Worm (Caenorhabditis elegans): Measurements from ENCODE around the gene Y97E10AR.2.
A peak's percentile ranks its signal among the peaks of the same experiment; 100 is the strongest.

The Y97E10AR.2 gene

DNA sequence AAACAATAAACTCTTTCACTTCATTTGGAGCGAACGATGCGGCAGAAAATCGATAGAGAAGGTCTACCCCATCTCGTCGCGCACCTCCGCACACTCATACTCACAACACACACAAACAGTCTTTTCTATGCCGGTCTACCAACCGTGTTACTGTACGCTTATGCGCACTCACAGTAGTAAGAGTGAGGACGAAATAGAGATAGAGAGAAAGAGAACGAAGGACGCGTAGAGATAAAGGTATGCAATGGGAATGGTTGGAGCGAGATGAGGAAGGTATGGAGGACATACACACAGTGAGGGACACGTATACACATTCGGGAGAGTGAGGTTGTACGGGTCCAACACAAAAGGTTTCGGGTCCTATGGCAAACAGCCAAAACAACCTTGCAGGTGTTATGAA, 17.2 kb upstream of the Y97E10AR.2 start:
- TF ChIP-seq F16B12.6 (tag; optimal IDR thresholded peaks at IDR 0.05) (peak; percentile 10), elt-3 (tag; optimal IDR thresholded peaks at IDR 0.05) (peak in 2 of 6 experiments; percentile 3 to 75), nhr-90 (tag; optimal IDR thresholded peaks at IDR 0.05; ENCODE audit: poor library complexity) (no peak), lin-15B (tag; optimal IDR thresholded peaks at IDR 0.05) (no peak), unc-98 (GFP tag; IDR thresholded peaks at IDR 0.05) (no peak), swsn-7 (tag; optimal IDR thresholded peaks at IDR 0.05) (no peak), lin-35 (GFP tag; optimal IDR thresholded peaks at IDR 0.05) (peak in 1 of 2 experiments; percentile 65), dpl-1 (GFP tag; optimal IDR thresholded peaks at IDR 0.05) (peak in 2 of 3 experiments; percentile 12 to 31), ceh-90 (tag; optimal IDR thresholded peaks at IDR 0.05) (no peak), nhr-85 (tag) (peak; percentile 79), mep-1 (tag; optimal IDR thresholded peaks at IDR 0.05) (peak; percentile 24), dsc-1 (tag; optimal IDR thresholded peaks at IDR 0.05) (no peak), C16A3.4 (tag; optimal IDR thresholded peaks at IDR 0.05) (peak; percentile 46), efl-1 (optimal IDR thresholded peaks at IDR 0.05) (peak; percentile 13 to 20), efl-1 (GFP tag; optimal IDR thresholded peaks at IDR 0.05 in 1 of 2) (peak in 1 of 2 experiments; percentile 93), snu-23 (GFP tag; optimal IDR thresholded peaks at IDR 0.05) (peak; percentile 56), mdl-1 (tag; optimal IDR thresholded peaks at IDR 0.05) (peak in 1 of 2 experiments; percentile 27), blmp-1 (tag; optimal IDR thresholded peaks at IDR 0.05) (peak; percentile 77), ceh-8 (GFP tag; optimal IDR thresholded peaks at IDR 0.05) (no peak), nhr-237 (tag; optimal IDR thresholded peaks at IDR 0.05) (no peak), lsy-2 (tag; optimal IDR thresholded peaks at IDR 0.05) (peak in 1 of 2 experiments; percentile 82), nhr-20 (tag; optimal IDR thresholded peaks at IDR 0.05) (peak; percentile 56), unc-62 (GFP tag; optimal IDR thresholded peaks at IDR 0.05) (no peak), nhr-12 (tag; optimal IDR thresholded peaks at IDR 0.05) (no peak), nhr-71 (tag; optimal IDR thresholded peaks at IDR 0.05) (peak; percentile 7), egl-27 (tag; optimal IDR thresholded peaks at IDR 0.05) (no peak), lin-14 (GFP tag; optimal IDR thresholded peaks at IDR 0.05) (peak; percentile 71)

DNA sequence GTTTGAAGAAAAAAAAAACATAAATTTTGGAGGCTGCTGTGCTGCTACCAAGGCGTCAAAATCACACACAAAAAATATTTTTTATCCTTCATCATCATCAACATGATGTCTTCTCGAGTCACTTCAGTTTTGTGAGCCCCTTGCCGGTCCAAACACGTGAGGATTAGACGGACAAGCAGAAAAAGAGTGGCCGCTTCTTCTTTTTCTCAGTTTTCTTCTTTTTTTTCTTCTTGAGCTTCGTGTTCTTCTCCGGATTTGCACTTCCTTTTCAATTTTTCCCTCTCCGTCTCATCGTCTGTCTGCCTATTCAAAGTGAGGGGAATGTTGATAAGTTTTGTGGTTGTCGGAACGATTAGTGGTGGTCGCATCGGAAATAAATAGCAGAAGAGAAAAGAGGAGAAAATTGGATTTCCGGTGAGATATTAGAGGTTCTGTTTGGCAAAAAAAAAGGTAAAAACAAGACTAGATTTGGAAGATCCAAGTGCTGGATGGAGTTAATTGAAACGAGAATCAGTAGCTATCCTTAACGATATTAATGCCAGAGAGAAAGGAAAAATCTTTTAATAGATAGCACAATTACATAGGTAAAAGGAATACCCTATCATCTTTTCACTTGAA, 15.5 kb upstream of the Y97E10AR.2 start:
- TF ChIP-seq ceh-82 (tag; optimal IDR thresholded peaks at IDR 0.05) (peak in 1 of 3 experiments; percentile 7), nhr-47 (tag; optimal IDR thresholded peaks at IDR 0.05) (peak; percentile 4), blmp-1 (tag; optimal IDR thresholded peaks at IDR 0.05) (peak; percentile 46), lsy-2 (tag; optimal IDR thresholded peaks at IDR 0.05) (peak; percentile 18 to 42), dsc-1 (tag; optimal IDR thresholded peaks at IDR 0.05) (peak; percentile 26), rnt-1 (tag; optimal IDR thresholded peaks at IDR 0.05) (peak; percentile 8), lin-39 (tag; optimal IDR thresholded peaks at IDR 0.05) (no peak), skn-1 (tag; optimal IDR thresholded peaks at IDR 0.05) (peak; percentile 18), nhr-71 (tag; optimal IDR thresholded peaks at IDR 0.05) (peak; percentile 24), fkh-8 (tag; optimal IDR thresholded peaks at IDR 0.05) (peak; percentile 10), mep-1 (tag; optimal IDR thresholded peaks at IDR 0.05) (peak; percentile 32), lin-14 (GFP tag; optimal IDR thresholded peaks at IDR 0.05) (peak; percentile 89), nhr-20 (tag; optimal IDR thresholded peaks at IDR 0.05) (no peak), fos-1 (tag; optimal IDR thresholded peaks at IDR 0.05) (no peak), dpl-1 (GFP tag; optimal IDR thresholded peaks at IDR 0.05) (peak in 1 of 3 experiments; percentile 1), fkh-10 (GFP tag; optimal IDR thresholded peaks at IDR 0.05) (peak; percentile 65), sup-37 (GFP tag; optimal IDR thresholded peaks at IDR 0.05) (no peak), lin-35 (GFP tag; optimal IDR thresholded peaks at IDR 0.05) (no peak), nhr-237 (tag; optimal IDR thresholded peaks at IDR 0.05) (no peak), efl-1 (optimal IDR thresholded peaks at IDR 0.05) (no peak), efl-1 (GFP tag; optimal IDR thresholded peaks at IDR 0.05 in 1 of 2) (peak in 1 of 2 experiments; percentile 48), egl-27 (tag; optimal IDR thresholded peaks at IDR 0.05) (peak in 1 of 2 experiments; percentile 2)

DNA sequence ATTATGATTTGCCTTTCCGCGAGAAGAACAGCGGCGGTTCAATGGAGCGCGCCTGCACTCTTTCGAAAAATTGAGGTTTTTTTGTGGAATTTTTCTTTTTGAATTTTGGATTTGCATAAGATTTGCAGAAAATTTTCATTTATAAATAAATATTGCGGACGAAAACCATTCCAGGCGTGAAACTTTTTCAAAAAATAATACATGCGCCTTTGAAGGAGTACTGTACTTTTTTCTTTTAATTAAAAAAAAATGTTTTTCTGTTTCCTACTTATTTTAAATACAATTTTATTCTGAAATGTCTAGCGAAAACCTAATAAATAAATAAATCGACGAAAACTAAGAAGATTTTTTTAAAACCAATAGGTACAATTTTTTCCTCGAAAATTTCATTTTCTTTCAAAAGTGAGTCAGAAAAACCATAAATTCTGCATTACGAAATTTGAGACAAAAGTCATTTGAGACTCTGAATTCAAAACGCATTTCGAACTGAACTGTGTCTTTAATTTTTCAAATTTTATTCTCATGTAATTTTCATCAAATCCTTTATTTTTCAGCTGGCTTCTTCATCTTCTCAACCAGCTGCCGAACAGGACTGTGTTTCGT, 14.9 kb upstream of the Y97E10AR.2 start, which contains the start of gene F26D11.1:
Gene F26D11.1 (plus strand): TSS at position 553 of the 603 bp plus-strand sequence.
- TF ChIP-seq lin-35 (GFP tag; optimal IDR thresholded peaks at IDR 0.05), result peak in 1 of 2 experiments; percentile 8
- no peak for TF ChIP-seq Y116A8C.19 (tag; optimal IDR thresholded peaks at IDR 0.05; ENCODE audit: borderline replicate concordance)
- peak in 1 of 6 experiments; percentile 16 for TF ChIP-seq elt-3 (tag; optimal IDR thresholded peaks at IDR 0.05)
- TF ChIP-seq sup-37 (GFP tag; optimal IDR thresholded peaks at IDR 0.05), result no peak
- no peak for TF ChIP-seq lin-14 (GFP tag; optimal IDR thresholded peaks at IDR 0.05)
- no peak for TF ChIP-seq lin-13 (GFP tag; optimal IDR thresholded peaks at IDR 0.05)
- TF ChIP-seq ztf-4 (tag; optimal IDR thresholded peaks at IDR 0.05), result no peak
- no peak for TF ChIP-seq mdl-1 (tag; optimal IDR thresholded peaks at IDR 0.05)
- TF ChIP-seq dpl-1 (GFP tag; optimal IDR thresholded peaks at IDR 0.05), result peak in 1 of 3 experiments; percentile 3
